Worm (Caenorhabditis elegans) whole organism, L1 larva: ENCODE measurements around the gene F58E6.6.

Experiments
- C34B4.2 ChIP-seq: sonication (generic microtip); optimal IDR thresholded peaks from 2 replicates; lab custom pipeline; 2017; ENCODE audit warnings: mild to moderate bottlenecking, missing genetic modification characterization, missing compliant biosample characterization
- Y116A8C.19 ChIP-seq: sonication (generic microtip); optimal IDR thresholded peaks from 2 replicates; lab custom pipeline; 2016; ENCODE audit warnings: missing compliant biosample characterization, missing genetic modification characterization, borderline replicate concordance
- alr-1 ChIP-seq: fragments of 200-800 bp; sonication (Bioruptor generic); optimal IDR thresholded peaks from 2 replicates; lab custom pipeline; 2018; ENCODE audit warnings: borderline replicate concordance, mild to moderate bottlenecking, missing genetic modification characterization, missing compliant biosample characterization
- aly-2 ChIP-seq: fragments of 150-350 bp; optimal IDR thresholded peaks from 2 replicates; lab custom pipeline; 2014; ENCODE audit warnings: missing biosample characterization, missing genetic modification characterization
- ceh-82 ChIP-seq, 3 experiments: fragments of 150-350 bp in 1 of 3; sonication (generic microtip) in 2 of 3; optimal IDR thresholded peaks; 2 replicates each; lab custom pipeline; 2014 to 2017; ENCODE audit warnings: missing biosample characterization in 3 of 3, missing genetic modification characterization in 3 of 3
- ceh-88 ChIP-seq: fragments of 200-800 bp; sonication (Bioruptor generic); IDR thresholded peaks from 2 replicates; pipeline ENCODE4 v1.3.6; 2022; ENCODE audit warnings: missing genetic modification characterization, missing compliant biosample characterization
- ceh-90 ChIP-seq: sonication (generic microtip); optimal IDR thresholded peaks from 2 replicates; lab custom pipeline; 2016; ENCODE audit warnings: missing genetic modification characterization, missing compliant biosample characterization
- ets-5 ChIP-seq: fragments of 200-800 bp; sonication (Bioruptor generic); IDR thresholded peaks from 2 replicates; pipeline ENCODE4 v1.3.6; 2022; ENCODE audit warnings: missing genetic modification characterization, missing compliant biosample characterization
- fkh-4 ChIP-seq: sonication (generic microtip); optimal IDR thresholded peaks from 2 replicates; lab custom pipeline; 2016; ENCODE audit warnings: missing compliant biosample characterization, missing genetic modification characterization, borderline replicate concordance
- fos-1 ChIP-seq: fragments of 150-350 bp; optimal IDR thresholded peaks from 2 replicates; lab custom pipeline; 2014; ENCODE audit warnings: missing biosample characterization, missing genetic modification characterization
- hlh-4 ChIP-seq: sonication (generic microtip); optimal IDR thresholded peaks from 2 replicates; lab custom pipeline; 2016; ENCODE audit warnings: mild to moderate bottlenecking, missing genetic modification characterization, missing compliant biosample characterization
- jun-1 ChIP-seq: fragments of 150-350 bp; optimal IDR thresholded peaks from 2 replicates; lab custom pipeline; 2014; ENCODE audit warnings: missing biosample characterization, missing genetic modification reagents, missing genetic modification characterization
- lin-13 ChIP-seq: fragments of 150-350 bp; optimal IDR thresholded peaks from 2 replicates; lab custom pipeline; 2014; ENCODE audit warnings: missing biosample characterization, missing genetic modification reagents, missing genetic modification characterization
- lin-39 ChIP-seq: fragments of 150-350 bp; optimal IDR thresholded peaks from 2 replicates; lab custom pipeline; 2014; ENCODE audit warnings: missing biosample characterization, missing genetic modification reagents, missing genetic modification characterization
- lir-3 ChIP-seq: sonication (generic microtip); optimal IDR thresholded peaks from 2 replicates; lab custom pipeline; 2016; ENCODE audit warnings: mild to moderate bottlenecking, missing genetic modification characterization, moderate library complexity, missing compliant biosample characterization; ENCODE audit not compliant: poor library complexity
- mef-2 ChIP-seq: fragments of 150-350 bp; optimal IDR thresholded peaks from 2 replicates; lab custom pipeline; 2014; ENCODE audit warnings: missing biosample characterization, missing genetic modification characterization
- mep-1 ChIP-seq: fragments of 150-350 bp; optimal IDR thresholded peaks from 2 replicates; lab custom pipeline; 2014; ENCODE audit warnings: missing biosample characterization, missing genetic modification characterization
- nhr-11 ChIP-seq: fragments of 150-350 bp; optimal IDR thresholded peaks from 2 replicates; lab custom pipeline; 2014; ENCODE audit warnings: missing biosample characterization, missing genetic modification characterization
- nhr-19 ChIP-seq: fragments of 200-800 bp; sonication (Bioruptor generic); conservative IDR thresholded peaks from 2 replicates; pipeline ENCODE4 v1.3.6; 2022; ENCODE audit warnings: missing genetic modification characterization, missing compliant biosample characterization
- nhr-76 ChIP-seq: sonication (generic microtip); optimal IDR thresholded peaks from 2 replicates; lab custom pipeline; 2017; ENCODE audit warnings: missing biosample characterization, missing genetic modification characterization
- nhr-85 ChIP-seq: sonication (generic microtip); peaks from one replicate; lab custom pipeline; 2016; ENCODE audit warnings: missing genetic modification characterization, inconsistent platforms, missing compliant biosample characterization
- nhr-90 ChIP-seq: sonication (generic microtip); optimal IDR thresholded peaks from 2 replicates; lab custom pipeline; 2016; ENCODE audit warnings: mild to moderate bottlenecking, missing genetic modification characterization, missing compliant biosample characterization; ENCODE audit not compliant: poor library complexity
- pag-3 ChIP-seq: sonication (generic microtip); optimal IDR thresholded peaks from 2 replicates; lab custom pipeline; 2017; ENCODE audit warnings: missing genetic modification characterization, mild to moderate bottlenecking, missing compliant biosample characterization, antibody characterized with exemption, borderline replicate concordance; ENCODE audit not compliant: insufficient read depth
- pqm-1 ChIP-seq: sonication (generic microtip); optimal IDR thresholded peaks from 3 replicates; lab custom pipeline; 2017; ENCODE audit warnings: missing biosample characterization, missing genetic modification characterization
- rnt-1 ChIP-seq: sonication (generic microtip); optimal IDR thresholded peaks from 2 replicates; lab custom pipeline; 2016; ENCODE audit warnings: mild to moderate bottlenecking, missing genetic modification characterization, moderate library complexity, missing compliant biosample characterization
- skn-1 ChIP-seq: fragments of 150-350 bp; optimal IDR thresholded peaks from 2 replicates; lab custom pipeline; 2014; ENCODE audit warnings: missing biosample characterization, missing genetic modification characterization
- snpc-4 ChIP-seq: fragments of 150-350 bp; optimal IDR thresholded peaks from 2 replicates; lab custom pipeline; 2014; ENCODE audit warnings: missing biosample characterization, missing genetic modification characterization
- snu-23 ChIP-seq: sonication (generic microtip); optimal IDR thresholded peaks from 2 replicates; lab custom pipeline; 2016; ENCODE audit warnings: missing genetic modification characterization, missing compliant biosample characterization
- sup-37 ChIP-seq: fragments of 200-800 bp; sonication (Bioruptor generic); optimal IDR thresholded peaks from 2 replicates; lab custom pipeline; 2018; ENCODE audit warnings: mild to moderate bottlenecking, missing genetic modification characterization, missing compliant biosample characterization
- ztf-4 ChIP-seq: fragments of 150-350 bp; optimal IDR thresholded peaks from 2 replicates; lab custom pipeline; 2014; ENCODE audit warnings: missing biosample characterization, missing genetic modification characterization

The F58E6.6 gene

ce11 chrV:9704399-9704798, 48.4 kb downstream of the F58E6.6 start (continued):
- TF ChIP-seq nhr-85 (tag; lab: Kevin White, UChicago) (peak; percentile 36), fkh-4 (tag; lab: Kevin White, UChicago) (no peak), nhr-19 (GFP tag; lab: Robert Waterston, UW) (no peak), sup-37 (GFP tag; lab: Kevin White, UChicago) (no peak), Y116A8C.19 (no peak), lir-3 (no peak), C34B4.2 (tag; lab: Kevin White, UChicago) (no peak), ztf-4 (no peak), lin-39 (no peak), jun-1 (tag; lab: Kevin White, UChicago) (no peak), rnt-1 (tag; lab: Kevin White, UChicago) (no peak), ceh-88 (GFP tag; lab: Robert Waterston, UW) (no peak), pqm-1 (tag; lab: Kevin White, UChicago) (no peak), ets-5 (GFP tag; lab: Robert Waterston, UW) (no peak), nhr-76 (tag; lab: Kevin White, UChicago) (no peak), pag-3 (tag; lab: Kevin White, UChicago) (no peak), snpc-4 (tag; lab: Kevin White, UChicago) (peak; percentile 26), nhr-90 (no peak), lin-13 (GFP tag; lab: Kevin White, UChicago) (no peak), snu-23 (GFP tag; lab: Kevin White, UChicago) (peak; percentile 61), nhr-11 (no peak), mef-2 (no peak), alr-1 (tag; lab: Kevin White, UChicago) (no peak), hlh-4 (tag; lab: Kevin White, UChicago) (no peak), ceh-82 (tag; optimal IDR thresholded peaks at IDR 0.05; lab: Kevin White, UChicago) (peak; percentile 31 to 73 (median 69)), fos-1 (tag; lab: Kevin White, UChicago) (no peak), skn-1 (tag; lab: Kevin White, UChicago) (peak; percentile 61), aly-2 (tag; lab: Kevin White, UChicago) (no peak), ceh-90 (tag; lab: Kevin White, UChicago) (no peak)
- TF ChIP-seq, all 84 proteins: peak for 20

ce11 chrV:9703549-9703948, 49.3 kb downstream of the F58E6.6 start:
- no peak for TF ChIP-seq nhr-19 (GFP tag; lab: Robert Waterston, UW)

ce11 chrV:9702755-9703154, 50.1 kb downstream of the F58E6.6 start, which contains the start of gene xbx-6:
Gene xbx-6 (plus strand): TSS chrV:9703055.
- no peak for TF ChIP-seq ceh-88 (GFP tag; lab: Robert Waterston, UW)
- TF ChIP-seq hlh-4 (tag; lab: Kevin White, UChicago) = peak; percentile 57
- no peak for TF ChIP-seq mep-1 (tag; lab: Kevin White, UChicago)
